Fruit fly (Drosophila melanogaster): ENCODE results near the gene CG14074.

CG14074 gene

dm6 chr3L:18898770-18899278, 32.8 kb downstream of the CG14074 start, which contains the start of gene RpL26 (continued):
- peak; percentile 79 for TF ChIP-seq CG34376 (GFP tag; optimal IDR thresholded peaks at IDR 0.05)
- TF ChIP-seq CG8765 (GFP tag; IDR thresholded peaks at IDR 0.05), result peak; percentile 67; the same call in 1 of the 2 replicates
- TF ChIP-seq knrl (GFP tag; IDR thresholded peaks at IDR 0.05; ENCODE audit: partially characterized antibody), result peak; percentile 99
- TF ChIP-seq ab (GFP tag; optimal IDR thresholded peaks at IDR 0.05), result peak; percentile 14
- TF ChIP-seq CG30020 (tag; optimal IDR thresholded peaks at IDR 0.05), result peak; percentile 77
- peak; percentile 81 for TF ChIP-seq CG9876 (GFP tag; optimal IDR thresholded peaks at IDR 0.05)
- TF ChIP-seq CG17802 (tag; optimal IDR thresholded peaks at IDR 0.05), result peak; percentile 7
- peak; percentile 43 for TF ChIP-seq Adf1 (GFP tag; IDR thresholded peaks at IDR 0.05)
- TF ChIP-seq Dfd (GFP tag; optimal IDR thresholded peaks at IDR 0.05), result no peak
- no peak for TF ChIP-seq Sox102F (GFP tag; optimal IDR thresholded peaks at IDR 0.05)
- no peak for TF ChIP-seq Six4 (GFP tag; optimal IDR thresholded peaks at IDR 0.05)
- TF ChIP-seq kni (GFP tag; optimal IDR thresholded peaks at IDR 0.05), result no peak
- TF ChIP-seq ind (GFP tag; optimal IDR thresholded peaks at IDR 0.05), result peak; percentile 64
- no peak for TF ChIP-seq Hand (GFP tag; optimal IDR thresholded peaks at IDR 0.05)
- TF ChIP-seq H15 (GFP tag; IDR thresholded peaks at IDR 0.05), result peak; percentile 71; the same call in 1 of the 3 replicates
- TF ChIP-seq luna (GFP tag; optimal IDR thresholded peaks at IDR 0.05), result peak; percentile 74
- TF ChIP-seq bowl (GFP tag; IDR thresholded peaks at IDR 0.05), result no peak
- TF ChIP-seq Oaz (GFP tag; IDR thresholded peaks at IDR 0.05), result no peak; the same call in 1 of the 2 replicates
- TF ChIP-seq trh (GFP tag; optimal IDR thresholded peaks at IDR 0.05), result peak; percentile 54
- peak; percentile 89 for TF ChIP-seq chinmo (GFP tag; IDR thresholded peaks at IDR 0.05; ENCODE audit: partially characterized antibody)
- peak; percentile 95 for TF ChIP-seq CG34224 (GFP tag; IDR thresholded peaks at IDR 0.05; ENCODE audit: partially characterized antibody)
- TF ChIP-seq stc (GFP tag; IDR thresholded peaks at IDR 0.05), result no peak; the same call in 1 of the 2 replicates
- TF ChIP-seq mirr (GFP tag; optimal IDR thresholded peaks at IDR 0.05), result no peak
- no peak for TF ChIP-seq CG2875 (GFP tag; optimal IDR thresholded peaks at IDR 0.05)
- TF ChIP-seq CG31441 (GFP tag; IDR thresholded peaks at IDR 0.05), result peak; percentile 62
- no peak for TF ChIP-seq dimm (GFP tag; IDR thresholded peaks at IDR 0.05)
- TF ChIP-seq cwo (GFP tag; optimal IDR thresholded peaks at IDR 0.05), result peak; percentile 36
- TF ChIP-seq bigmax (GFP tag; optimal IDR thresholded peaks at IDR 0.05), result no peak
- TF ChIP-seq CG11247 (GFP tag; IDR thresholded peaks at IDR 0.05), result peak; percentile 67
- TF ChIP-seq gsb (GFP tag; IDR thresholded peaks at IDR 0.05), result no peak
- peak; percentile 90 for TF ChIP-seq CG2120 (GFP tag; optimal IDR thresholded peaks at IDR 0.05)
- TF ChIP-seq tap (tag; optimal IDR thresholded peaks at IDR 0.05), result peak; percentile 57
- no peak for TF ChIP-seq Kr (GFP tag; optimal IDR thresholded peaks at IDR 0.05)
- TF ChIP-seq ERR (GFP tag; optimal IDR thresholded peaks at IDR 0.05), result peak; percentile 26
- peak; percentile 89 for TF ChIP-seq Hsf (GFP tag; optimal IDR thresholded peaks at IDR 0.05)
- TF ChIP-seq CG9727 (GFP tag; optimal IDR thresholded peaks at IDR 0.05), result peak; percentile 88
- peak; percentile 75 for TF ChIP-seq Antp (GFP tag; optimal IDR thresholded peaks at IDR 0.05)
- TF ChIP-seq CrebB (tag; optimal IDR thresholded peaks at IDR 0.05), result peak; percentile 61
- TF ChIP-seq CG6683 (GFP tag; optimal IDR thresholded peaks at IDR 0.05), result no peak
- peak; percentile 65 for TF ChIP-seq CG6765 (GFP tag; optimal IDR thresholded peaks at IDR 0.05)
- no peak for TF ChIP-seq CG2889 (GFP tag; IDR thresholded peaks at IDR 0.05)
- peak; percentile 95 for TF ChIP-seq hbn (GFP tag; IDR thresholded peaks at IDR 0.05; ENCODE audit: partially characterized antibody)
- TF ChIP-seq CG13287 (GFP tag; IDR thresholded peaks at IDR 0.05; ENCODE audit: partially characterized antibody), result peak; percentile 93
- TF ChIP-seq CG14050 (GFP tag; IDR thresholded peaks at IDR 0.05), result peak; percentile 32; the same call in 2 of the 3 replicates
- peak; percentile 84 for TF ChIP-seq Xbp1 (GFP tag; optimal IDR thresholded peaks at IDR 0.05)
- peak; percentile 47 for TF ChIP-seq CG9797 (GFP tag; optimal IDR thresholded peaks at IDR 0.05)
- TF ChIP-seq CG16813 (GFP tag; IDR thresholded peaks at IDR 0.05; ENCODE audit: partially characterized antibody), result peak; percentile 99
- peak; percentile 82 for TF ChIP-seq CG7372 (GFP tag; IDR thresholded peaks at IDR 0.05)
- peak; percentile 43 for TF ChIP-seq zen (tag; optimal IDR thresholded peaks at IDR 0.05)
- peak; percentile 66 for TF ChIP-seq esg (GFP tag; conservative IDR thresholded peaks at IDR 0.05)
